Worm (Caenorhabditis elegans): ENCODE data around the gene bir-2.

The bir-2 gene

ce11 chrV:13559978-13560377 is 8.7 kb upstream of the bir-2 start, which contains the start of gene C56A3.8:
C56A3.8 (plus strand) TSS chrV:13560278.
- TF ChIP-seq egl-13 (tag; optimal IDR thresholded peaks at IDR 0.05) (no peak), mep-1 (tag; optimal IDR thresholded peaks at IDR 0.05) (no peak), sup-37 (GFP tag; optimal IDR thresholded peaks at IDR 0.05) (no peak), jun-1 (tag; optimal IDR thresholded peaks at IDR 0.05) (no peak), ztf-11 (tag; optimal IDR thresholded peaks at IDR 0.05) (no peak), lin-39 (tag; optimal IDR thresholded peaks at IDR 0.05) (no peak), elt-2 (tag; optimal IDR thresholded peaks at IDR 0.05) (no peak), lir-3 (tag; optimal IDR thresholded peaks at IDR 0.05; ENCODE audit: poor library complexity) (no peak), ceh-63 (GFP tag; optimal IDR thresholded peaks at IDR 0.05) (no peak), efl-3 (GFP tag; optimal IDR thresholded peaks at IDR 0.05) (no peak), nhr-11 (tag; optimal IDR thresholded peaks at IDR 0.05) (no peak), xbp-1 (tag; optimal IDR thresholded peaks at IDR 0.05) (no peak), efl-1 (optimal IDR thresholded peaks at IDR 0.05) (no peak), efl-1 (GFP tag; optimal IDR thresholded peaks at IDR 0.05 in 1 of 2) (no peak), vab-15 (tag; optimal IDR thresholded peaks at IDR 0.05) (no peak), skn-1 (tag; optimal IDR thresholded peaks at IDR 0.05) (no peak)

DNA sequence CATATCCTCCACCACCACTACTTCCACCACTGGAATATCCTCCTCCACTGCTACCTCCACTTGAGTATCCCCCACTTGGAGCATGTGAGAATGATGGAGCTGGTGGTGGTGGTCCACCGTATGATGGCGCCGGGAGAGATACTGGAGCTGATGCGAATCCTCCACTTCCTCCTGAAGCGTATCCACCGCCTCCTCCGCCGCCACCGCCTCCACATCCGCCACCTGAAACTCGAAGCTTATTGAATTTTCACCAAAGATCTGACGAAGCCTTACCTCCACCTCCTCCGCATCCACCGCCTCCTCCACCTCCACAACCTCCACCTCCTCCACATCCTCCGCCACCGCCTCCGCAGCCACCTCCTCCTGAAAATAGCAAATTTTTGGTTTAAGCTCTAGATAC is 5.9 kb upstream of the bir-2 start:
- TF ChIP-seq efl-1 (optimal IDR thresholded peaks at IDR 0.05) = no peak
- peak in 1 of 2 experiments; percentile 36 for TF ChIP-seq efl-1 (GFP tag; optimal IDR thresholded peaks at IDR 0.05 in 1 of 2)
- no peak for TF ChIP-seq hlh-4 (tag; optimal IDR thresholded peaks at IDR 0.05)

ce11 chrV:13563841-13564240 is 4.8 kb upstream of the bir-2 start, which contains the start of gene grl-17:
grl-17 (minus strand) TSS chrV:13563941.
- TF ChIP-seq elt-2 (tag; optimal IDR thresholded peaks at IDR 0.05) (no peak), blmp-1 (tag; optimal IDR thresholded peaks at IDR 0.05) (peak; percentile 48)

DNA sequence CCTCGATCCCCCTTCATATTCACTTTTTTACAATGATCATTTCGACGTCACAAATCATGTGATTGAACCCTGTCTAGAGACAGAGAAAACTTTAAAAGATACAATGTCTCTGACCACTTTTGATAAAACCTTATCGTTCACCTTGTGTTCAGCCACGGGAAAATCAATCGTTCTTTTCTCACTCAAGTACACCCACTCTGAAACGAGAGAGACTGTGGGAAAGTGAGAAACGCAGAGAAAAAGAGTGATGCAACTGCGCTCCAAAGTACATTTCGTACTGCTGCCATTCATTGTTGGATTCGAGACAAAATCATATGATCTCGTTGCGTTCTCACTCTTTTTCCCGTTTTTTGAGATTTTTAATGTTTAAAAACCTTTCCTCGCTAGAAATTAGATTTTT is 3.5 kb upstream of the bir-2 start:
- TF ChIP-seq ama-1 (optimal IDR thresholded peaks at IDR 0.05) = peak; percentile 69
- TF ChIP-seq lin-14 (GFP tag; optimal IDR thresholded peaks at IDR 0.05) = peak; percentile 98
- TF ChIP-seq mdl-1 (tag; optimal IDR thresholded peaks at IDR 0.05) = peak in 1 of 2 experiments; percentile 89
- TF ChIP-seq aha-1 (tag; optimal IDR thresholded peaks at IDR 0.05) = peak; percentile 36
- TF ChIP-seq fkh-10 (GFP tag; optimal IDR thresholded peaks at IDR 0.05) = peak; percentile 24
- peak; percentile 97 for TF ChIP-seq nhr-71 (tag; optimal IDR thresholded peaks at IDR 0.05)
- TF ChIP-seq hpl-2 (GFP tag; optimal IDR thresholded peaks at IDR 0.05) = peak; percentile 70
- peak; percentile 41 to 80 (median 69) for TF ChIP-seq ceh-82 (tag; optimal IDR thresholded peaks at IDR 0.05)
- TF ChIP-seq unc-130 (tag; optimal IDR thresholded peaks at IDR 0.05) = peak; percentile 90
- TF ChIP-seq nhr-77 (tag; optimal IDR thresholded peaks at IDR 0.05) = peak; percentile 85
- peak; percentile 66 for TF ChIP-seq C04F5.9 (tag; optimal IDR thresholded peaks at IDR 0.05)
- TF ChIP-seq ceh-63 (GFP tag; optimal IDR thresholded peaks at IDR 0.05) = no peak
- peak; percentile 88 for TF ChIP-seq xbp-1 (tag; optimal IDR thresholded peaks at IDR 0.05)
- peak; percentile 71 for TF ChIP-seq ztf-4 (tag; optimal IDR thresholded peaks at IDR 0.05)
- peak; percentile 95 for TF ChIP-seq C16A3.4 (tag; optimal IDR thresholded peaks at IDR 0.05)
- TF ChIP-seq F16B12.6 (tag; optimal IDR thresholded peaks at IDR 0.05) = peak; percentile 44
- TF ChIP-seq sptf-1 (tag; optimal IDR thresholded peaks at IDR 0.05) = no peak
- TF ChIP-seq zip-4 (GFP tag; optimal IDR thresholded peaks at IDR 0.05) = peak; percentile 56
- peak; percentile 70 to 92 (median 83) for TF ChIP-seq dpl-1 (GFP tag; optimal IDR thresholded peaks at IDR 0.05)
- TF ChIP-seq sup-37 (GFP tag; optimal IDR thresholded peaks at IDR 0.05) = peak; percentile 59
- TF ChIP-seq mab-9 (GFP tag; IDR thresholded peaks at IDR 0.05) = peak; percentile 63
- peak; percentile 93 for TF ChIP-seq pax-3 (tag; optimal IDR thresholded peaks at IDR 0.05)
- no peak for TF ChIP-seq fkh-4 (tag; optimal IDR thresholded peaks at IDR 0.05; ENCODE audit: borderline replicate concordance)
- TF ChIP-seq hlh-17 (GFP tag; optimal IDR thresholded peaks at IDR 0.05; ENCODE audit: borderline replicate concordance) = no peak
- peak; percentile 90 for TF ChIP-seq rnt-1 (tag; optimal IDR thresholded peaks at IDR 0.05)
- TF ChIP-seq nhr-28 (tag; optimal IDR thresholded peaks at IDR 0.05) = no peak
- peak; percentile 43 for TF ChIP-seq nhr-237 (tag; optimal IDR thresholded peaks at IDR 0.05)
- TF ChIP-seq lin-15B (tag; optimal IDR thresholded peaks at IDR 0.05) = peak; percentile 86
- peak; percentile 56 for TF ChIP-seq skn-1 (tag; optimal IDR thresholded peaks at IDR 0.05)
- TF ChIP-seq zag-1 (tag; optimal IDR thresholded peaks at IDR 0.05) = no peak
- peak; percentile 33 for TF ChIP-seq vab-15 (tag; optimal IDR thresholded peaks at IDR 0.05)
- peak; percentile 84 for TF ChIP-seq grh-1 (GFP tag; IDR thresholded peaks at IDR 0.05)
- peak; percentile 88 for TF ChIP-seq fos-1 (tag; optimal IDR thresholded peaks at IDR 0.05)
- no peak for TF ChIP-seq Y116A8C.19 (tag; optimal IDR thresholded peaks at IDR 0.05; ENCODE audit: borderline replicate concordance)

Data from whole organism, L1 larva.